Fruit fly (Drosophila melanogaster): ENCODE results near the gene Inx6.

DNA sequence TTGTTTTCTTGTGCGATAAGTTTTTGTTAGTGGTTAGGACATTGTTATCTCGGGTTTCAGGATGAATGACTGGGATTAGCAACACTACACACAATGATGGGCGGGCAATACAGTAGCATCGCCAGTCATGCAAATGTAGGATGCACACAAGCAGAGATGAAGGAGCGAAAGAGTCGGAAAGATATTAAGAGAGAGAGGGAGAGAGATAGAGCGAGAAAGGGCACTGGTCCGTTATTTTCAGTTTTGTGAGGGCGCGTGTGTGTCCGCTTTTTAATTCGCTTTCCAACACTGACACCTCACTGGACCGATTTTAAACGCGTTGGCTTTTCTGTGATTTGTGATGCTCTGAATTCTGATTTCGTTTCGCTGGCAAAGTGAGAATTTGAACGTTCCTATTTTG is 37.9 kb downstream of the Inx6 start:
- TF ChIP-seq Pif1A (GFP tag; optimal IDR thresholded peaks at IDR 0.05) (no peak), fd96Ca (GFP tag; IDR thresholded peaks at IDR 0.05) (no peak), CG8159 (tag; optimal IDR thresholded peaks at IDR 0.05) (no peak), CG34367 (tag; optimal IDR thresholded peaks at IDR 0.05) (no peak)

Measured in whole organism, pupa.